Worm (Caenorhabditis elegans): ENCODE results near the gene str-198.

DNA sequence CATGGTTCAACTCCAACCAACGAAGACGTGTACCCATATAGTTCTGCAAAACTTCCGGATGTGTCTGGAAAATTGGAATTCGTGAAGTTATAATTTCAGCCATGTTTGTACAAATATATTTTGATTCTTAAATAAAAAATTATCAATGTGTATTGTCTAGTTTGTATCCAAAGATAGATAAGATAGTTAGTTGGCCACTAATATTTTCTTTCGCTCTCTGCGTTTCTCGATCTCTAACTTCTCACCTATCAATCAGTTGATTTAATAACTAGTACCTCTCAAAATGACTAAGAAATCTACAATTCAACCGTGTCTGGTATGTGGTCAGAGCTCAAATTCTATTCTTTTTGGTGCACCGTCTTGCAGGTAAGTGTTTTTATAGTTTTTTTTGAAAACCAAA, 23.6 kb downstream of the str-198 start, which contains the start of gene nhr-176:
- TF ChIP-seq tbx-11 (GFP tag; IDR thresholded peaks at IDR 0.05), result no peak
- no peak for TF ChIP-seq aly-1 (tag; optimal IDR thresholded peaks at IDR 0.05)
- TF ChIP-seq scrt-1 (GFP tag; IDR thresholded peaks at IDR 0.05), result no peak
- TF ChIP-seq tra-4 (tag; optimal IDR thresholded peaks at IDR 0.05), result no peak
- no peak for TF ChIP-seq ama-1 (optimal IDR thresholded peaks at IDR 0.05)
- no peak for TF ChIP-seq hnd-1 (tag; optimal IDR thresholded peaks at IDR 0.05)
- TF ChIP-seq sea-1 (GFP tag; conservative IDR thresholded peaks at IDR 0.05), result no peak
- TF ChIP-seq B0310.2 (tag; optimal IDR thresholded peaks at IDR 0.05), result no peak
- no peak for TF ChIP-seq hmbx-1 (tag; optimal IDR thresholded peaks at IDR 0.05)
- no peak for TF ChIP-seq hmg-4 (GFP tag; optimal IDR thresholded peaks at IDR 0.05)
- TF ChIP-seq ceh-13 (GFP tag; optimal IDR thresholded peaks at IDR 0.05), result no peak
- TF ChIP-seq F13C5.2 (tag; optimal IDR thresholded peaks at IDR 0.05), result no peak
- TF ChIP-seq tbx-37 (GFP tag; conservative IDR thresholded peaks at IDR 0.05), result no peak
- TF ChIP-seq ceh-36 (tag; optimal IDR thresholded peaks at IDR 0.05), result no peak
